Worm (Caenorhabditis elegans): ENCODE measurements around the gene fip-1.

fip-1 gene

DNA sequence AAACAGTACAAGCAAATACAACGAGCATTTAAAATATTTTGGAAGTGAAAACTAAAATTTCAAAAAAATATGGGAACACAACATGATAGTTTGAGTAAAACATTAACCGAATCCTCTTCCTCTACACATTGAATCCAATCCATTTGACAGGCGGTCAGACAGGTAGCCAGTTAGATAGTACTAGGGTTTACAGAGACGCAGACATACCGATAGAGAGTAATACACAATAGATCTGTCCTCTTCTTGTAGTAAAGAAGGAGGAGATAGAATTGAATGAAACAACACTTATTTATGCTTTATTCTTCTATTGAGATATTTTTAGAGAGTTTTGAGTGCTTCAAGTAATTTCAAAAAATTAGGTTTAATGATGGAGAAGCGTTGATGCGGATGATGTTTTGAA lies 29.2 kb downstream of the fip-1 start:
- TF ChIP-seq nhr-25 (tag; optimal IDR thresholded peaks at IDR 0.05) (no peak), blmp-1 (tag; optimal IDR thresholded peaks at IDR 0.05; ENCODE audit: insufficient read depth) (no peak), lsy-2 (tag; optimal IDR thresholded peaks at IDR 0.05) (no peak), Y55F3AM.14 (GFP tag; optimal IDR thresholded peaks at IDR 0.05) (no peak), nhr-12 (tag; optimal IDR thresholded peaks at IDR 0.05) (no peak), nhr-129 (tag; optimal IDR thresholded peaks at IDR 0.05) (no peak), egl-27 (tag; optimal IDR thresholded peaks at IDR 0.05) (no peak), nhr-237 (tag; optimal IDR thresholded peaks at IDR 0.05) (no peak), crh-2 (tag; optimal IDR thresholded peaks at IDR 0.05) (no peak), fos-1 (tag; optimal IDR thresholded peaks at IDR 0.05) (no peak), peb-1 (tag; optimal IDR thresholded peaks at IDR 0.05) (no peak)

DNA sequence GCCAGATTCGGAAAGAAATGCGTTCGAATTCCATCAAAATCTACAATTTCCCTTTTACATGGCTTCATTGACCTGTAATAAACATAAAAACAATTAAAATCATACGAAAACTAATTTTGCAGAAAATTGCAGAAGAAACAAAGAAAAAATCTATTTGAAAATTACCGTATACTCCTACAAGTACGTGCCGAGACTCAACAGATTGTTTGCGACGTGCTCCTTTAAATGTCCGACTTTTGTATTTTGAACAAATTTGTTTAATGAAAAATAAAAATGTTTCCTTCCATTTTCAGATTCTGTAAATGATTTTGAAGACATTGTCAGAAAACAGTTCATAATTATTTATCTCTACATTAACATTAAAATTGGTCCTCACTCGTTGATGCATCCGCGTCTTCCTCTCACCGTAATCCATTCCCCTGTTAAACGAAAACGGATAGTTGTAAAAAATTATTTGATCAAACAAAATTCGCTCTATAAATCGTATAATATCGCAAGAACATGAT lies 35.5 kb downstream of the fip-1 start, which contains the start of gene pgl-2:
TSS of gene pgl-2 (minus strand) at position 456 of the 506 bp plus-strand sequence.
- TF ChIP-seq egl-27 (tag; optimal IDR thresholded peaks at IDR 0.05) = no peak
- peak in 1 of 2 experiments; percentile 2 for TF ChIP-seq lsy-2 (tag; optimal IDR thresholded peaks at IDR 0.05)

DNA sequence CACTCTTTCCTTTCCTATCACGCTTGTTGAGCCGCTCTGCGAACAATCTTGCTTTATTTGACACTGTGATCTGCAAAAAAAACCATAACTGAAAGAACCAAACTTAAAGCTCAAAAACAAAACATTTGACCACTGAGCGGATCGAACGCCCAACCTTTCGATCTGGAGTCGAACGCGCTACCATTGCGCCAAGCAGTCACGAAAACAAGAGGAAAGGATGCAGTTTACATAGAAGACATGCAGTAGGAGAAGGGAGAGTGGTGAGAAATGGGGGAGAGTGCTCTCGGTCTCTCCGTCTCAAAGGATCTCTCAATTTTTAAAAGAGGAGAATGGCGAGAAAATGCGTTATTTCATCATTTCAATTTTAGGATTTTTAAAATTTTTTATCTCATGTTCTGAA lies 38.8 kb downstream of the fip-1 start:
- peak; percentile 57 for TF ChIP-seq crh-2 (tag; optimal IDR thresholded peaks at IDR 0.05)
- peak; percentile 58 for TF ChIP-seq gmeb-1 (tag; optimal IDR thresholded peaks at IDR 0.05)
- peak; percentile 44 for TF ChIP-seq nhr-25 (tag; optimal IDR thresholded peaks at IDR 0.05)
- TF ChIP-seq Y55F3AM.14 (GFP tag; optimal IDR thresholded peaks at IDR 0.05) = peak; percentile 68
- TF ChIP-seq lsy-2 (tag; optimal IDR thresholded peaks at IDR 0.05) = peak; percentile 58 to 74
- TF ChIP-seq sma-3 (GFP tag; optimal IDR thresholded peaks at IDR 0.05) = peak; percentile 62
- peak; percentile 79 for TF ChIP-seq sma-9 (GFP tag; optimal IDR thresholded peaks at IDR 0.05)
- TF ChIP-seq sma-9 (tag; optimal IDR thresholded peaks at IDR 0.05) = no peak
- no peak for TF ChIP-seq unc-62 (GFP tag; optimal IDR thresholded peaks at IDR 0.05)
- peak; percentile 54 for TF ChIP-seq egl-27 (tag; optimal IDR thresholded peaks at IDR 0.05)
- no peak for TF ChIP-seq ztf-1 (GFP tag; conservative IDR thresholded peaks at IDR 0.05)
- TF ChIP-seq C34F6.9 (tag; optimal IDR thresholded peaks at IDR 0.05) = peak; percentile 64
- TF ChIP-seq mab-5 (tag; optimal IDR thresholded peaks at IDR 0.05) = no peak
- TF ChIP-seq nhr-129 (tag; optimal IDR thresholded peaks at IDR 0.05) = peak; percentile 91
- TF ChIP-seq sem-4 (tag; optimal IDR thresholded peaks at IDR 0.05) = peak; percentile 34
- no peak for TF ChIP-seq elt-1 (tag; optimal IDR thresholded peaks at IDR 0.05)
- TF ChIP-seq mbf-1 (tag; optimal IDR thresholded peaks at IDR 0.05) = no peak
- peak; percentile 43 for TF ChIP-seq fos-1 (tag; optimal IDR thresholded peaks at IDR 0.05)
- TF ChIP-seq elt-3 (tag; optimal IDR thresholded peaks at IDR 0.05) = no peak
- TF ChIP-seq F13H6.1 (tag; optimal IDR thresholded peaks at IDR 0.05) = peak; percentile 53
- peak; percentile 64 for TF ChIP-seq nhr-21 (tag; optimal IDR thresholded peaks at IDR 0.05)
- peak; percentile 82 for TF ChIP-seq unc-55 (GFP tag; optimal IDR thresholded peaks at IDR 0.05)
- TF ChIP-seq zag-1 (tag; optimal IDR thresholded peaks at IDR 0.05) = peak; percentile 68
- peak; percentile 32 for TF ChIP-seq lin-11 (tag; optimal IDR thresholded peaks at IDR 0.05)
- TF ChIP-seq ceh-82 (tag; optimal IDR thresholded peaks at IDR 0.05) = no peak
- TF ChIP-seq lin-13 (GFP tag; optimal IDR thresholded peaks at IDR 0.05) = peak; percentile 60

DNA sequence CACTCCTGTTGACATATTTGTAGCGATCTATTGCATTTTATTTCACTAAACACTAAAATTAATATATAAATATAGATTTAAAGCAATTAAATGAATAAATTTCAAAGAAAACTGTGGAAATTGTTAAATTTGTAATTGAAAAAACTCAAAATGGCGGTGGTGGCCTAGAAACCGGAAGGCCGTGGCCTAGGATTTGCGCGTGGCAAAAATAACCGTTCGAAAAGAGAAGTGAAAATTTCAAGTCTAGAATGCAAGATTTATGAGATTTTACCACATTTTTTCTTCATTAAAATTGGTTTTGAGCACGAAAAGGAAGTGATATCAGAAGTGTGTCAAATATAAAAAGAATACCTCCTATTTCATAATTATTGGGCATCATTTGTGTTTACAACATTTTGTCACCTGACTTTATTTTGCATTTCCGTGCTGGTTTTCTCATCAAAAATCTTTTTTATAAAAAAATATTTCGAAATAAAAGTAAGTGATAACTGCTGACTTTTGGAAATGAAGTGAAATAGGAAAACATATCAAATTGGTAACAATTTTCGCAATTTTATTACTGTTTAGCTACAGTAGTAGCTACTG lies 44.2 kb downstream of the fip-1 start, which contains the start of gene fli-1:
TSS of gene fli-1 (minus strand) at position 58 of the 585 bp plus-strand sequence.
- TF ChIP-seq nhr-11 (tag; optimal IDR thresholded peaks at IDR 0.05) = no peak
- TF ChIP-seq C34F6.9 (tag; optimal IDR thresholded peaks at IDR 0.05) = peak; percentile 45
- peak in 1 of 2 experiments; percentile 34 for TF ChIP-seq lsy-2 (tag; optimal IDR thresholded peaks at IDR 0.05)
- TF ChIP-seq skn-1 (tag; optimal IDR thresholded peaks at IDR 0.05) = no peak
- TF ChIP-seq unc-55 (GFP tag; optimal IDR thresholded peaks at IDR 0.05) = peak; percentile 19

DNA sequence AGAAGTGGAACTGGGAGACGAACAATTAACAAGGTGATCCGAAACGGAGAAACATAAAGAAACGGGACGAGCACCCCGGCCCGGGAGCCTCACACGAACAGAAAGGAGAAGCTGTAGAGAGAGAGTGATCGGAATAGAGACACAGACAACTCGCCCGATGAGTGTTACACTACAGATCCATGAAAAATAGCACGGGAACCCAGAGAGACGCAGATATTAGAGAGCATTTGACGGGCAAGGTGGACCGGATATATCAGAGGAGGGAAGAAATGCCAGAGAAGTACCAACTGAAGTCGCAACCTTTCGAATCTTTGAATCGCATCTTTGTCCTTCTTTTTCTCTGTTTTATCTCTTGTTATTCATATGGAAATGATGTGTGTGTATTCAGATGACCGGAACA lies 44.9 kb downstream of the fip-1 start, which contains the start of gene anmt-1:
TSS of gene anmt-1 (plus strand) at position 388 of the 400 bp plus-strand sequence.
- peak; percentile 61 for TF ChIP-seq F13H6.1 (tag; optimal IDR thresholded peaks at IDR 0.05)
- no peak for TF ChIP-seq sma-3 (GFP tag; optimal IDR thresholded peaks at IDR 0.05)
- TF ChIP-seq mdl-1 (tag; optimal IDR thresholded peaks at IDR 0.05) = no peak
- TF ChIP-seq elt-3 (tag; optimal IDR thresholded peaks at IDR 0.05) = no peak
- TF ChIP-seq nhr-129 (tag; optimal IDR thresholded peaks at IDR 0.05) = peak; percentile 22
- no peak for TF ChIP-seq ztf-11 (tag; optimal IDR thresholded peaks at IDR 0.05)

All from whole organism, L2 larva.